Worm (Caenorhabditis elegans): ENCODE measurements around the gene dcar-1.
"Not testable (repeated sequence)": the region's sequence is repeated elsewhere in the genome, so short reads cannot be mapped to it uniquely, and the experiment has no call there.

dcar-1 gene

ce11 chrV:17910019-17910418 is at the start of gene dcar-1:
Gene dcar-1 (plus strand): TSS chrV:17910319.
- no peak for TF ChIP-seq blmp-1 (tag; optimal IDR thresholded peaks at IDR 0.05)
- TF ChIP-seq elt-3 (tag; optimal IDR thresholded peaks at IDR 0.05): peak; percentile 36
- TF ChIP-seq sptf-1 (tag; optimal IDR thresholded peaks at IDR 0.05): no peak

- not testable (repeated sequence) for TF ChIP-seq tbx-8 (GFP tag; optimal IDR thresholded peaks at IDR 0.05); nhr-28 (tag; optimal IDR thresholded peaks at IDR 0.05); unc-120 (tag; optimal IDR thresholded peaks at IDR 0.05; ENCODE audit: poor library complexity, severe bottlenecking)
Measured at ce11 chrV:17865309-17865708, 44.8 kb upstream of the dcar-1 start, which contains the start of gene Y59A8A.8. Gene Y59A8A.8 (plus strand): TSS chrV:17865609.

- TF ChIP-seq ces-1 (GFP tag; optimal IDR thresholded peaks at IDR 0.05): no peak
- no peak for TF ChIP-seq ceh-43 (GFP tag; optimal IDR thresholded peaks at IDR 0.05)
- TF ChIP-seq zip-8 (tag; optimal IDR thresholded peaks at IDR 0.05): no peak
- no peak for TF ChIP-seq snpc-4 (tag; optimal IDR thresholded peaks at IDR 0.05)
Measured at ce11 chrV:17870569-17870968, 39.5 kb upstream of the dcar-1 start, which contains the start of gene csn-1. Gene csn-1 (minus strand): TSS chrV:17870651.

ce11 chrV:17871049-17871448 is 39.1 kb upstream of the dcar-1 start, which contains the start of gene phf-14:
Gene phf-14 (plus strand): TSS chrV:17871393.
- peak; percentile 5 for TF ChIP-seq pha-4 (tag; optimal IDR thresholded peaks at IDR 0.05)
- TF ChIP-seq mls-2 (tag; optimal IDR thresholded peaks at IDR 0.05): no peak
- no peak for TF ChIP-seq blmp-1 (tag; optimal IDR thresholded peaks at IDR 0.05)
- no peak for TF ChIP-seq elt-3 (tag; optimal IDR thresholded peaks at IDR 0.05)

ce11 chrV:17888939-17889338 is 21.2 kb upstream of the dcar-1 start, which contains the start of gene C06H5.6:
Gene C06H5.6 (minus strand): TSS chrV:17888984.
- TF ChIP-seq nhr-76 (tag; optimal IDR thresholded peaks at IDR 0.05) (no peak), flh-1 (GFP tag; optimal IDR thresholded peaks at IDR 0.05) (no peak), tbx-8 (GFP tag; optimal IDR thresholded peaks at IDR 0.05) (no peak), snpc-4 (tag; optimal IDR thresholded peaks at IDR 0.05) (no peak), cnd-1 (tag; optimal IDR thresholded peaks at IDR 0.05) (no peak), lin-13 (tag; optimal IDR thresholded peaks at IDR 0.05) (no peak), blmp-1 (tag; optimal IDR thresholded peaks at IDR 0.05) (no peak), M03D4.4 (tag; optimal IDR thresholded peaks at IDR 0.05) (no peak), lsy-2 (tag; optimal IDR thresholded peaks at IDR 0.05) (no peak), bed-3 (GFP tag; optimal IDR thresholded peaks at IDR 0.05) (no peak), hlh-1 (tag; optimal IDR thresholded peaks at IDR 0.05) (no peak), pha-4 (tag; optimal IDR thresholded peaks at IDR 0.05) (no peak), ceh-83 (GFP tag; optimal IDR thresholded peaks at IDR 0.05) (no peak)

- no peak for TF ChIP-seq mep-1 (tag; optimal IDR thresholded peaks at IDR 0.05)
- no peak for TF ChIP-seq ceh-39 (tag; optimal IDR thresholded peaks at IDR 0.05)
- no peak for TF ChIP-seq unc-62 (GFP tag; optimal IDR thresholded peaks at IDR 0.05)
- TF ChIP-seq mab-5 (tag; optimal IDR thresholded peaks at IDR 0.05): no peak
Measured at ce11 chrV:17891317-17891716, 18.8 kb upstream of the dcar-1 start.

- not testable (repeated sequence) for TF ChIP-seq lsy-2, pha-4, nhr-28 (tag; optimal IDR thresholded peaks at IDR 0.05)
Measured at ce11 chrV:17893959-17894358, 16.2 kb upstream of the dcar-1 start, which contains the start of gene C06H5.11. Gene C06H5.11 (minus strand): TSS chrV:17894059.

ce11 chrV:17894485-17894884 is 15.6 kb upstream of the dcar-1 start, which contains the start of gene C06H5.12:
Gene C06H5.12 (plus strand): TSS chrV:17894785.
- TF ChIP-seq snpc-4 (tag; optimal IDR thresholded peaks at IDR 0.05); flh-1 (GFP tag; optimal IDR thresholded peaks at IDR 0.05); bed-3 (GFP tag; optimal IDR thresholded peaks at IDR 0.05): not testable (repeated sequence)

Measured in whole organism, mixed stage, embryonic.